Fruit fly (Drosophila melanogaster) Kc167 (cell line): ENCODE results near the gene Cpr64Ad.

ENCODE experiments used
- Sin3A ChIP-seq: fragments of >200 bp; optimal IDR thresholded peaks from 2 replicates; lab custom pipeline; 2018; ENCODE audit warnings: missing external identifiers
- insv ChIP-seq: fragments of >200 bp; optimal IDR thresholded peaks from 3 replicates; lab custom pipeline; 2018; ENCODE audit warnings: missing external identifiers
- psq ChIP-seq: fragments of >200 bp; optimal IDR thresholded peaks from 2 replicates; lab custom pipeline; 2017; ENCODE audit warnings: missing external identifiers

DNA sequence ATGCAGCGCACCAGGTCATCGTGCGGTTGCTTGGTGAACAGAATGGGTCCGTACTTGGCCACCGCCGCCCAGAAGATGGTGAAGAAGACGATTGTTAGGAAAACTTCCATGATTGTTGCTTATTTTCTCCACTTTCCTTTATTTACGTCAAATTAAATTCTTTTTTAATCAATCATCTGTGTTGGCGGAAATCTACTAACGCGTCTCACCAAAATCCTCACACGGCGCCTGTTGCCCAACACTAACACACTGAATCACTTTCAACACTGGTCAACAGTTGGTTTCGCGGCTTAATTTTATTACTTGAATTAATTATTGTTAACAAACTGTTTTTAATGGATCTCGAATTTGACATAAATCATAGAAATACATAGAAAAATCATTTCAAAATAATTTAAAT is 28.5 kb upstream of the Cpr64Ad start, which contains the start of gene VhaM9.7-c:
- TF ChIP-seq Sin3A (lab: Kevin White, UChicago) (no peak), psq (lab: Kevin White, UChicago) (no peak), insv (no peak)
